Fruit fly (Drosophila melanogaster): ENCODE measurements around the gene Toll-9.

Toll-9 gene

DNA sequence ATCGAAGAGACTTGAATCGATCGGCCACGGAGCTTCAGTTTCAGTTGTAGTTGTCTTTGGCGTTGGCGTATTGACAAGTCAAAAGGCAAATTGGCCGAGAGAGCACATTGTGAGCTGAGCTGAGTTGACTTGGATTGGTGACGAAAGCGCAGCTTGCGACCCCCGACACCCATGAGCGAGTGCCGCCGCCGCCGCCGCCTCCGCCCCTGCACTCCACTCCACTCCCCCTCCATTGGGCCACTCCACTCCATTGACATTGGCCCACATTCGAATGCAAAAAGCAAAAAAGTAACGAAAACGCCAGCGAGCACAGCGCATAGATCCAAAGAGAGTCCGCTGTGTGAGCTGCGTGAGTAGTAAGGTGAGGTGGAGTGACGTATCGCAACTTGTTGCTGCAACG is 31.2 kb upstream of the Toll-9 start (continued):
- TF ChIP-seq CG14860 (GFP tag; IDR thresholded peaks at IDR 0.05; ENCODE audit: partially characterized antibody): no peak
- TF ChIP-seq CG12659 (GFP tag; optimal IDR thresholded peaks at IDR 0.05): no peak
- peak; percentile 1 for TF ChIP-seq CG15269 (tag; optimal IDR thresholded peaks at IDR 0.05)
- TF ChIP-seq CG1024 (GFP tag; IDR thresholded peaks at IDR 0.05): no peak
- no peak for TF ChIP-seq CG13775 (GFP tag; optimal IDR thresholded peaks at IDR 0.05)
- TF ChIP-seq CG8388 (GFP tag; optimal IDR thresholded peaks at IDR 0.05): no peak
- no peak for TF ChIP-seq hth (optimal IDR thresholded peaks at IDR 0.05)
- TF ChIP-seq Med (GFP tag): peak; percentile 48
- TF ChIP-seq CG13894 (tag; optimal IDR thresholded peaks at IDR 0.05): no peak
- TF ChIP-seq nau (GFP tag; optimal IDR thresholded peaks at IDR 0.05): no peak
- no peak for TF ChIP-seq CG18599 (GFP tag; optimal IDR thresholded peaks at IDR 0.05)
- TF ChIP-seq fru (optimal IDR thresholded peaks at IDR 0.05): no peak
- TF ChIP-seq CG10565 (GFP tag; optimal IDR thresholded peaks at IDR 0.05): no peak

DNA sequence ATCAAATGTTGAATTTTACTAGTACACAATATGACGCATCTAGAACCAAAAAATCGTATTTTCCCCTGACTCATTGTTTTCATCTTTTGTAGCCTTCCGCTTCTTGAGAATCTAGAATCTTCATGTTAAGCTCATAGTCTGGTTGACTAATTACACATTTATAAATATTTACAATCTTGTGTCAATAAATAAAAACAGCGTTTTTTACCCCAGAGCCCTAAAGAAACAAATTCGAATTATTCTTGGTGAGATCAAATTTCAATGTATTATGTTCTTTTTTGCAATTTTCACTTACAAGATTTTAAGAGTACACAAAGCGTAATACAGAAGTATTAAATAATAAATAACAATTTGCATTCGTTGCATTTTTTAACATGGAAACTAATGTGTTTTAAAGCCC is 29.5 kb upstream of the Toll-9 start:
- TF ChIP-seq CG17568 (GFP tag; optimal IDR thresholded peaks at IDR 0.05) (peak; percentile 19), Hmx (GFP tag; optimal IDR thresholded peaks at IDR 0.05) (peak; percentile 44), vfl (GFP tag; optimal IDR thresholded peaks at IDR 0.05) (no peak), eve (GFP tag; optimal IDR thresholded peaks at IDR 0.05) (peak in 1 of 2 experiments; percentile 58), CG6813 (GFP tag; optimal IDR thresholded peaks at IDR 0.05) (peak; percentile 31), Awh (GFP tag; IDR thresholded peaks at IDR 0.05) (no peak)

DNA sequence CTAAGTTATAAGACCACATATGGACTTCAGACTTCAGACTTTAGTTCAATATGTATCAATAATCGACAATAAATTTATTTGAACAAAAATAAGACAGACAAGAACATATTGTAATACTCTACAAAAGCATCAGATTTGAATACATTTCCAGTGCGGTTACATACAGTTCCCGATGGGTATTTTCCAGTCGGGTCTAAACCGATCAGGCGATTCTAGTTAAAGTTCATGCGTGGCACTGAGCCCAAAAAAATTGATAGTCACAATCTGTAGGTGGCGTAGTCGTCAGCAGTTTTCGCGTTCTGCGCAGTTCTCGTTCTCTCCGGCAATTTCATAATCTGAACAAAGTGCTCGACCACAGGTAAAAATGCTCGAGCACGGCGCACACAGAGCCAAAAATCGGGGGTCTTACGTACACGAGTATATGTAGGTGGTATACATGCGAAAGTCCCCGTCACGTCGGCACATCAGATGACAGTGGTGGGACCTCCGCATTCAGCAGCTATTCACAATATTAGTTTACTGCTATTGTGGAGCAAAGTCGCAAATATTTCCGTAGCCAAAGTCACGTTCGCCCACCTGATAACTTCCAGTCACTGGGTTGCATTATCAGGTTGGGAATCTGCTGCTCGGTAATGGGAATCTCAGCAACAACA is 28.9 kb upstream of the Toll-9 start:
- no peak for TF ChIP-seq Taf1 (GFP tag; IDR thresholded peaks at IDR 0.05)
- peak; percentile 58 for TF ChIP-seq pfk (GFP tag; optimal IDR thresholded peaks at IDR 0.05)
- no peak for TF ChIP-seq CHES-1-like (GFP tag; optimal IDR thresholded peaks at IDR 0.05)
- peak; percentile 28 to 62 for TF ChIP-seq Hr51 (GFP tag; optimal IDR thresholded peaks at IDR 0.05)
- TF ChIP-seq Dad (GFP tag; optimal IDR thresholded peaks at IDR 0.05): no peak
- no peak for TF ChIP-seq hth (optimal IDR thresholded peaks at IDR 0.05)
- peak; percentile 90 for TF ChIP-seq CG2120 (GFP tag; optimal IDR thresholded peaks at IDR 0.05)
- TF ChIP-seq Max (GFP tag; optimal IDR thresholded peaks at IDR 0.05): peak; percentile 47
- peak; percentile 29 for TF ChIP-seq Atf-2 (GFP tag; optimal IDR thresholded peaks at IDR 0.05)
- TF ChIP-seq Sox100B (GFP tag; optimal IDR thresholded peaks at IDR 0.05): peak; percentile 13
- no peak; the same call in 2 of the 3 replicates for TF ChIP-seq gce (GFP tag; IDR thresholded peaks at IDR 0.05)
- TF ChIP-seq tll (GFP tag; optimal IDR thresholded peaks at IDR 0.05): no peak
- peak; percentile 26 for TF ChIP-seq unpg (GFP tag; optimal IDR thresholded peaks at IDR 0.05)
- TF ChIP-seq tup (GFP tag; optimal IDR thresholded peaks at IDR 0.05): no peak
- TF ChIP-seq fru (optimal IDR thresholded peaks at IDR 0.05): no peak
- TF ChIP-seq CG16813 (GFP tag; IDR thresholded peaks at IDR 0.05; ENCODE audit: partially characterized antibody): no peak
- TF ChIP-seq fd96Cb (tag; optimal IDR thresholded peaks at IDR 0.05): peak; percentile 9
- peak; percentile 34 for TF ChIP-seq eyg (GFP tag; optimal IDR thresholded peaks at IDR 0.05)
- peak; percentile 73 for TF ChIP-seq CG12769 (tag; optimal IDR thresholded peaks at IDR 0.05)
- TF ChIP-seq psq (GFP tag; optimal IDR thresholded peaks at IDR 0.05): no peak
- TF ChIP-seq CG1792 (GFP tag; optimal IDR thresholded peaks at IDR 0.05): peak; percentile 25
- TF ChIP-seq zfh2 (GFP tag; optimal IDR thresholded peaks at IDR 0.05): peak; percentile 69
- TF ChIP-seq CG13775 (GFP tag; optimal IDR thresholded peaks at IDR 0.05): peak; percentile 37
- peak; percentile 70 for TF ChIP-seq sd (tag; optimal IDR thresholded peaks at IDR 0.05)
- TF ChIP-seq mam (GFP tag; optimal IDR thresholded peaks at IDR 0.05): peak; percentile 58
- 0 out of 2 replicates have a peak, but pooled peaks have one; percentile 41 for TF ChIP-seq ranshi (GFP tag; IDR thresholded peaks at IDR 0.05)
- TF ChIP-seq CG1529 (GFP tag; optimal IDR thresholded peaks at IDR 0.05): no peak
- no peak for TF ChIP-seq disco-r (GFP tag; optimal IDR thresholded peaks at IDR 0.05)
- peak; percentile 72 for TF ChIP-seq grn (GFP tag; optimal IDR thresholded peaks at IDR 0.05)
- no peak for TF ChIP-seq kay (GFP tag; optimal IDR thresholded peaks at IDR 0.05)
- TF ChIP-seq CG6765 (GFP tag; optimal IDR thresholded peaks at IDR 0.05): peak; percentile 34

Measured in whole organism, embryonic.